Worm (Caenorhabditis elegans): ENCODE data around the gene ugt-53.

Gene ugt-53

ce11 chrV:2870127-2870526 lies 21.0 kb downstream of the ugt-53 start, which contains the start of gene srh-243:
Gene srh-243 (plus strand): TSS chrV:2870427.
- TF ChIP-seq C34B4.2 (tag; optimal IDR thresholded peaks at IDR 0.05) (no peak), dpl-1 (GFP tag; optimal IDR thresholded peaks at IDR 0.05) (no peak), pag-3 (tag; optimal IDR thresholded peaks at IDR 0.05; ENCODE audit: borderline replicate concordance, insufficient read depth) (no peak), nhr-237 (tag; optimal IDR thresholded peaks at IDR 0.05) (no peak), snu-23 (GFP tag; optimal IDR thresholded peaks at IDR 0.05) (no peak), pqm-1 (tag; optimal IDR thresholded peaks at IDR 0.05) (no peak), lsy-2 (tag; optimal IDR thresholded peaks at IDR 0.05) (no peak), C04F5.9 (tag; optimal IDR thresholded peaks at IDR 0.05) (no peak), unc-30 (tag; optimal IDR thresholded peaks at IDR 0.05) (no peak), nhr-84 (tag; optimal IDR thresholded peaks at IDR 0.05) (no peak), aha-1 (tag; optimal IDR thresholded peaks at IDR 0.05) (no peak), F16B12.6 (tag; optimal IDR thresholded peaks at IDR 0.05) (no peak), aly-2 (tag; optimal IDR thresholded peaks at IDR 0.05) (no peak), nhr-11 (tag; optimal IDR thresholded peaks at IDR 0.05) (no peak), ces-1 (GFP tag; optimal IDR thresholded peaks at IDR 0.05) (no peak), nhr-28 (tag; optimal IDR thresholded peaks at IDR 0.05) (no peak), hlh-17 (GFP tag; optimal IDR thresholded peaks at IDR 0.05; ENCODE audit: borderline replicate concordance) (no peak), nhr-12 (tag; optimal IDR thresholded peaks at IDR 0.05) (no peak), lir-3 (tag; optimal IDR thresholded peaks at IDR 0.05; ENCODE audit: poor library complexity) (no peak), nhr-20 (tag; optimal IDR thresholded peaks at IDR 0.05) (no peak)

- TF ChIP-seq mdl-1 (tag; optimal IDR thresholded peaks at IDR 0.05) = no peak
- TF ChIP-seq elt-3 (tag; optimal IDR thresholded peaks at IDR 0.05) = no peak
- TF ChIP-seq snu-23 (GFP tag; optimal IDR thresholded peaks at IDR 0.05) = no peak
- no peak for TF ChIP-seq xbp-1 (tag; optimal IDR thresholded peaks at IDR 0.05)
- no peak for TF ChIP-seq zag-1 (tag; optimal IDR thresholded peaks at IDR 0.05)
- no peak for TF ChIP-seq fos-1 (tag; optimal IDR thresholded peaks at IDR 0.05)
- no peak for TF ChIP-seq mep-1 (tag; optimal IDR thresholded peaks at IDR 0.05)
- TF ChIP-seq aly-2 (tag; optimal IDR thresholded peaks at IDR 0.05) = no peak
- TF ChIP-seq lin-14 (GFP tag; optimal IDR thresholded peaks at IDR 0.05) = no peak
- no peak for TF ChIP-seq Y116A8C.19 (tag; optimal IDR thresholded peaks at IDR 0.05; ENCODE audit: borderline replicate concordance)
- no peak for TF ChIP-seq jun-1 (tag; optimal IDR thresholded peaks at IDR 0.05)
- no peak for TF ChIP-seq C34B4.2 (tag; optimal IDR thresholded peaks at IDR 0.05)
- TF ChIP-seq sox-4 (tag; optimal IDR thresholded peaks at IDR 0.05) = no peak
- TF ChIP-seq ztf-4 (tag; optimal IDR thresholded peaks at IDR 0.05) = no peak
- no peak for TF ChIP-seq lin-15B (tag; optimal IDR thresholded peaks at IDR 0.05)
- no peak for TF ChIP-seq nhr-71 (tag; optimal IDR thresholded peaks at IDR 0.05)
Measured at ce11 chrV:2871754-2872504, 22.8 kb downstream of the ugt-53 start.

ce11 chrV:2872947-2873346 lies 23.8 kb downstream of the ugt-53 start:
- TF ChIP-seq irx-1 (tag; optimal IDR thresholded peaks at IDR 0.05) (no peak), ceh-63 (GFP tag; optimal IDR thresholded peaks at IDR 0.05) (no peak), fos-1 (tag; optimal IDR thresholded peaks at IDR 0.05) (no peak), C16A3.4 (tag; optimal IDR thresholded peaks at IDR 0.05) (no peak), isw-1 (GFP tag; IDR thresholded peaks at IDR 0.05) (no peak), xbp-1 (tag; optimal IDR thresholded peaks at IDR 0.05) (no peak), nhr-77 (tag; optimal IDR thresholded peaks at IDR 0.05) (no peak), dpl-1 (GFP tag; optimal IDR thresholded peaks at IDR 0.05) (no peak), zag-1 (tag; optimal IDR thresholded peaks at IDR 0.05) (no peak)
